Worm (Caenorhabditis elegans) whole organism, late embryonic: ENCODE results near the gene lec-3.

Experiments used
- C08G9.2 ChIP-seq: sonication (generic microtip); optimal IDR thresholded peaks from 2 replicates; lab custom pipeline; 2016; ENCODE audit warnings: mild to moderate bottlenecking, missing genetic modification characterization, moderate library complexity, missing compliant biosample characterization
- F13H6.1 ChIP-seq: sonication (generic microtip); optimal IDR thresholded peaks from 2 replicates; lab custom pipeline; 2016; ENCODE audit warnings: missing genetic modification characterization, missing compliant biosample characterization
- K09A11.1 ChIP-seq: sonication (generic microtip); optimal IDR thresholded peaks from 2 replicates; lab custom pipeline; 2017; ENCODE audit warnings: antibody characterized with exemption, mild to moderate bottlenecking, missing genetic modification characterization, missing compliant biosample characterization; ENCODE audit not compliant: insufficient read depth
- ceh-2 ChIP-seq: sonication (generic microtip); optimal IDR thresholded peaks from 2 replicates; lab custom pipeline; 2016; ENCODE audit warnings: missing genotype, missing genetic modification characterization, missing compliant biosample characterization
- dve-1 ChIP-seq: sonication (generic microtip); optimal IDR thresholded peaks from 2 replicates; lab custom pipeline; 2017; ENCODE audit warnings: antibody characterized with exemption, mild to moderate bottlenecking, missing genetic modification characterization, missing compliant biosample characterization
- hlh-30 ChIP-seq: sonication (generic microtip); optimal IDR thresholded peaks from 2 replicates; lab custom pipeline; 2017; ENCODE audit warnings: antibody characterized with exemption, missing genetic modification characterization, missing compliant biosample characterization; ENCODE audit not compliant: insufficient read depth
- lin-11 ChIP-seq: fragments of 200-800 bp; sonication (Bioruptor generic); optimal IDR thresholded peaks from 2 replicates; lab custom pipeline; 2018; ENCODE audit warnings: mild to moderate bottlenecking, missing genetic modification characterization, missing compliant biosample characterization
- mec-3 ChIP-seq: sonication (generic microtip); optimal IDR thresholded peaks from 2 replicates; lab custom pipeline; 2016; ENCODE audit warnings: borderline replicate concordance, missing genetic modification characterization, missing compliant biosample characterization
- nhr-11 ChIP-seq: fragments of 150-350 bp; optimal IDR thresholded peaks from 2 replicates; lab custom pipeline; 2014; ENCODE audit warnings: missing biosample characterization, missing genetic modification characterization
- pag-3 ChIP-seq: sonication (generic microtip); optimal IDR thresholded peaks from 2 replicates; lab custom pipeline; 2016; ENCODE audit warnings: missing compliant biosample characterization, missing genetic modification characterization, borderline replicate concordance
- pha-4 ChIP-seq: fragments of 150-350 bp; optimal IDR thresholded peaks from 2 replicates; lab custom pipeline; 2018; ENCODE audit warnings: missing biosample characterization, missing genetic modification reagents, missing genetic modification characterization
- pros-1 ChIP-seq: fragments of 150-350 bp; optimal IDR thresholded peaks from 2 replicates; lab custom pipeline; 2014; ENCODE audit warnings: missing biosample characterization, missing genetic modification reagents, missing genetic modification characterization
- tbx-2 ChIP-seq: sonication (generic microtip); optimal IDR thresholded peaks from 2 replicates; lab custom pipeline; 2016; ENCODE audit warnings: missing genetic modification characterization, missing compliant biosample characterization

ce11 chrII:9963808-9964207, 27.1 kb upstream of the lec-3 start:
- TF ChIP-seq mec-3 (tag; lab: Kevin White, UChicago) (no peak), pha-4 (tag; lab: Kevin White, UChicago) (no peak), F13H6.1 (tag; lab: Kevin White, UChicago) (no peak), ceh-2 (tag; lab: Kevin White, UChicago) (no peak), pag-3 (no peak), hlh-30 (tag; lab: Kevin White, UChicago) (no peak), pros-1 (tag; lab: Kevin White, UChicago) (no peak), tbx-2 (tag; lab: Kevin White, UChicago) (no peak), K09A11.1 (tag; lab: Kevin White, UChicago) (no peak), lin-11 (tag; lab: Kevin White, UChicago) (no peak), nhr-11 (no peak), C08G9.2 (tag; lab: Kevin White, UChicago) (no peak), dve-1 (tag; lab: Kevin White, UChicago) (no peak)
